Worm (Caenorhabditis elegans) whole organism, L2 larva: ENCODE measurements around the gene T25B2.1.

Experiments used
- C34F6.9 ChIP-seq: fragments of 150-350 bp; optimal IDR thresholded peaks from 2 replicates; lab custom pipeline; 2014; ENCODE audit warnings: missing biosample characterization, missing genetic modification characterization
- F13H6.1 ChIP-seq: sonication (generic microtip); optimal IDR thresholded peaks from 2 replicates; lab custom pipeline; 2016; ENCODE audit warnings: missing genetic modification characterization, missing compliant biosample characterization
- R02D3.7 ChIP-seq: fragments of 150-350 bp; optimal IDR thresholded peaks from 2 replicates; lab custom pipeline; 2014; ENCODE audit warnings: missing biosample characterization, missing genetic modification characterization
- Y55F3AM.14 ChIP-seq: fragments of 200-800 bp; sonication (Bioruptor generic); optimal IDR thresholded peaks from 2 replicates; lab custom pipeline; 2018; ENCODE audit warnings: mild to moderate bottlenecking, missing genetic modification characterization, missing compliant biosample characterization
- ama-1 ChIP-seq: fragments of 150-350 bp; optimal IDR thresholded peaks from 2 replicates; lab custom pipeline; 2018; ENCODE audit warnings: inconsistent platforms
- blmp-1 ChIP-seq: sonication (generic microtip); optimal IDR thresholded peaks from 2 replicates; lab custom pipeline; 2017; ENCODE audit warnings: missing genetic modification characterization, mild to moderate bottlenecking, missing compliant biosample characterization, antibody characterized with exemption, moderate library complexity; ENCODE audit not compliant: insufficient read depth
- ceh-82 ChIP-seq: fragments of 150-350 bp; optimal IDR thresholded peaks from 2 replicates; lab custom pipeline; 2014; ENCODE audit warnings: missing biosample characterization, missing genetic modification characterization
- dmd-4 ChIP-seq: sonication (generic microtip); optimal IDR thresholded peaks from 2 replicates; lab custom pipeline; 2017; ENCODE audit warnings: missing biosample characterization, missing genetic modification characterization
- egl-27 ChIP-seq: sonication (generic microtip); optimal IDR thresholded peaks from 3 replicates; lab custom pipeline; 2017; ENCODE audit warnings: missing biosample characterization, missing genetic modification reagents, missing genetic modification characterization
- elt-1 ChIP-seq: fragments of 150-350 bp; optimal IDR thresholded peaks from 2 replicates; lab custom pipeline; 2014; ENCODE audit warnings: missing biosample characterization, missing genetic modification characterization
- fos-1 ChIP-seq: fragments of 150-350 bp; optimal IDR thresholded peaks from 2 replicates; lab custom pipeline; 2014; ENCODE audit warnings: missing biosample characterization, missing genetic modification characterization
- lin-39 ChIP-seq: fragments of 150-350 bp; optimal IDR thresholded peaks from 2 replicates; lab custom pipeline; 2014; ENCODE audit warnings: missing biosample characterization, missing genetic modification reagents, missing genetic modification characterization
- mab-5 ChIP-seq: fragments of 150-350 bp; optimal IDR thresholded peaks from 2 replicates; lab custom pipeline; 2014; ENCODE audit warnings: missing biosample characterization, missing genetic modification characterization
- mdl-1 ChIP-seq, 2 experiments: fragments of 150-350 bp in 1 of 2; sonication (generic microtip) in 1 of 2; optimal IDR thresholded peaks; 2 replicates each; lab custom pipeline; 2017; ENCODE audit warnings: missing biosample characterization in 2 of 2, missing genetic modification characterization in 2 of 2
- nhr-10 ChIP-seq: sonication (generic microtip); optimal IDR thresholded peaks from 2 replicates; lab custom pipeline; 2017; ENCODE audit warnings: missing biosample characterization, missing genetic modification characterization
- nhr-11 ChIP-seq: fragments of 150-350 bp; optimal IDR thresholded peaks from 2 replicates; lab custom pipeline; 2014; ENCODE audit warnings: missing biosample characterization, missing genetic modification characterization
- nhr-129 ChIP-seq: fragments of 150-350 bp; optimal IDR thresholded peaks from 2 replicates; lab custom pipeline; 2014; ENCODE audit warnings: missing biosample characterization, missing genetic modification characterization
- nhr-21 ChIP-seq: fragments of 150-350 bp; optimal IDR thresholded peaks from 2 replicates; lab custom pipeline; 2014; ENCODE audit warnings: missing biosample characterization, missing genetic modification characterization
- nhr-25 ChIP-seq: fragments of 150-350 bp; sonication (generic microtip); optimal IDR thresholded peaks from 3 replicates; lab custom pipeline; 2014; ENCODE audit warnings: missing biosample characterization, missing genetic modification characterization
- peb-1 ChIP-seq: fragments of 150-350 bp; optimal IDR thresholded peaks from 2 replicates; lab custom pipeline; 2014; ENCODE audit warnings: missing biosample characterization, missing genetic modification characterization
- sem-4 ChIP-seq: fragments of 150-350 bp; optimal IDR thresholded peaks from 2 replicates; lab custom pipeline; 2014; ENCODE audit warnings: missing biosample characterization, missing genetic modification reagents, missing genetic modification characterization
- skn-1 ChIP-seq: sonication (generic microtip); optimal IDR thresholded peaks from 2 replicates; lab custom pipeline; 2017; ENCODE audit warnings: missing biosample characterization, missing genetic modification characterization
- sma-9 ChIP-seq, 2 experiments: fragments of 150-350 bp in 1 of 2; sonication (generic microtip) in 1 of 2; optimal IDR thresholded peaks; 2 replicates each; lab custom pipeline; 2014 to 2016; ENCODE audit warnings: missing genetic modification characterization in 2 of 2, mild to moderate bottlenecking in 1 of 2, missing biosample characterization in 1 of 2, missing compliant biosample characterization in 1 of 2, missing genetic modification reagents in 1 of 2, moderate library complexity in 1 of 2
- unc-39 ChIP-seq: fragments of 150-350 bp; optimal IDR thresholded peaks from 2 replicates; lab custom pipeline; 2014; ENCODE audit warnings: missing biosample characterization, missing genetic modification characterization
- unc-55 ChIP-seq: fragments of 150-350 bp; sonication (generic microtip); optimal IDR thresholded peaks from 3 replicates; lab custom pipeline; 2014; ENCODE audit warnings: missing biosample characterization, missing genetic modification reagents, missing genetic modification characterization
- unc-62 ChIP-seq: fragments of 150-350 bp; optimal IDR thresholded peaks from 2 replicates; lab custom pipeline; 2014; ENCODE audit warnings: missing biosample characterization, missing genetic modification reagents, missing genetic modification characterization
- ztf-1 ChIP-seq: fragments of 200-800 bp; sonication (Bioruptor generic); conservative IDR thresholded peaks from 2 replicates; pipeline ENCODE4 v1.3.6; 2022; ENCODE audit warnings: missing genetic modification characterization, missing compliant biosample characterization
- ztf-4 ChIP-seq: fragments of 150-350 bp; optimal IDR thresholded peaks from 2 replicates; lab custom pipeline; 2014; ENCODE audit warnings: missing biosample characterization, missing genetic modification characterization

T25B2.1 gene

DNA sequence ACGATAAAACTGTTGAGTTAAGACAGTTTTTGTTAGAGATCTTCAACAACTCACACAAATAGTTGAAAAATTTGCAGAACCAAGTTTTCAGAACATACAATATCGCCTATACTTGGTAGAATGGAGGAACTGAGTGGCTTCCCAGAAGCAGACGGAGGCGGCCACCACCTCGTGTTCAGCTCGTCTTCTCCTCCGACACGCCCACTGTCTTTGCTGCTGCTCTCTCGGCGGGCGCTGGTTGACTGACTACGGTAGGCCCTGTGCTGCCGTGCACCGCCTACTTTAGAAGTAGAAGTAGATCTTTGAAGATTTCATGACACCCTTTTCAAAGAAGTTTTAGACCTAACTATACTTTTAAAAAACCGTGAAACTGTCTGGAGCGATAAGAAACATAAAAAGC lies 11.7 kb upstream of the T25B2.1 start:
- no peak for TF ChIP-seq unc-62 (GFP tag; lab: Kevin White, UChicago)
- TF ChIP-seq nhr-25 (tag; lab: Kevin White, UChicago) = no peak

DNA sequence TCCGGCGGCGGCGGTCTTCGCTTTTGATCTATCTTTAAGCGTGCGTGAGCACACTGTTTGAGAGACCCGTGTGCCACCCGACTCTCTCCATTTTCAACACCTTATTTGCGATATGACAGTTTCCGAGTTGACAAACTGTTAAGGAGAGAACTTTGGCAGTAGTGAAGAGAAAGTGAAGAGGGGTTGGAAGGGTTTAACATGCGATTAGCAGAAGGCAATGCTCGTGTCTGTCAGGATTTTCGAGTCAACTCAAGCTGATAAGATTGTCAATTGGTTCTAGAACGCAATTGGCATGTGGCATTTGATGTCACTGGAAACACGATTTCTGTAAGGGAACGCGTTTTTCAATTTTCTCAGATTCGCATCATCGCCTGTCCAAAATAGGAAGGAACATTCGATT lies 6.4 kb upstream of the T25B2.1 start:
- TF ChIP-seq mab-5 (tag; lab: Kevin White, UChicago) (no peak), egl-27 (tag; lab: Kevin White, UChicago) (no peak), ceh-82 (tag; lab: Kevin White, UChicago) (no peak), C34F6.9 (tag; lab: Kevin White, UChicago) (no peak), peb-1 (tag; lab: Kevin White, UChicago) (no peak), unc-62 (GFP tag; lab: Kevin White, UChicago) (no peak), R02D3.7 (tag; lab: Kevin White, UChicago) (no peak), nhr-10 (tag; lab: Kevin White, UChicago) (no peak), lin-39 (tag; lab: Kevin White, UChicago) (no peak)
- TF ChIP-seq, all 48 proteins: peak for 0

DNA sequence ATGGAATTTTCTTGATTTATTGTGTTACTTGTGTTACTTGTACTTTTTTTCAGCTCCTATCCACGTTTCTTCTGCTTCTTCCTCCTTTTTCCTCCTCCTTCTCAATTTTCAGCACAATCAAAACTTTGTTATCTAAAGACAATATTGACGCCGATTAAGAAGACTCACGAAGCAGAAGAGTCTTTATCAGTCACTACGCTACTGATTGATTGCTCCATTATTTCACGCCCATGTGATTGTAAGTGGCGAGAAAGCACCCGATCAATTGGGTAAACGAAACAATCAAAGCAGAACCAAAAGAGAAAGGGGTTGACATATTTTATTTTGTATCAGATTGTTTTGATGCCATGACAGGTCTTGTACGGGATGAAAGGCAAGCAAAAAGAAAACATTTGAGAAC lies 4.5 kb upstream of the T25B2.1 start, which contains the start of gene T25B2.2:
Gene T25B2.2, plus strand, starts transcription at position 392 of the 400 bp plus-strand sequence.
- TF ChIP-seq F13H6.1 (tag; lab: Kevin White, UChicago) = no peak
- peak; percentile 65 for TF ChIP-seq fos-1 (tag; lab: Kevin White, UChicago)
- no peak for TF ChIP-seq nhr-129 (tag; lab: Kevin White, UChicago)

DNA sequence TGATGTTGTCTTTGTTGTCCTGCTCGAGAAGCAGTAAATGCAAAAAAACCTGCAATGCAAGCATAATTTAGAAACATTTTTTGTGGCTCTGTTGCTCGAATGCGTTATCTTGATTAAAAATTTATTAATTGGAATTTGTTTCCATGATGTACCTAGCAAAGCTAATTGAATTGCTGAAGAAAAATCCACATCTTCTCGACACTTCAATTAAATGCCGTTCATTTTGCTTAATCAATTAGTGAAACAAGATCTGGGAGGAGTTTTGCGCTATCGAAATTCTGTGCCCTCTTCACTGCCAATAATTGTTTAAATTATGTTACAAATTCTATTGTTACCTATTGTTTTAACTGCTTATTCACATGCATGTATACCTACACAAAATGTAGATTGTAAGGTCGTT lies 2.1 kb downstream of the T25B2.1 start, which contains the start of gene T25B2.3:
Gene T25B2.3, plus strand, starts transcription at position 301 of the 400 bp plus-strand sequence.
- TF ChIP-seq skn-1 (tag; lab: Kevin White, UChicago) = no peak

DNA sequence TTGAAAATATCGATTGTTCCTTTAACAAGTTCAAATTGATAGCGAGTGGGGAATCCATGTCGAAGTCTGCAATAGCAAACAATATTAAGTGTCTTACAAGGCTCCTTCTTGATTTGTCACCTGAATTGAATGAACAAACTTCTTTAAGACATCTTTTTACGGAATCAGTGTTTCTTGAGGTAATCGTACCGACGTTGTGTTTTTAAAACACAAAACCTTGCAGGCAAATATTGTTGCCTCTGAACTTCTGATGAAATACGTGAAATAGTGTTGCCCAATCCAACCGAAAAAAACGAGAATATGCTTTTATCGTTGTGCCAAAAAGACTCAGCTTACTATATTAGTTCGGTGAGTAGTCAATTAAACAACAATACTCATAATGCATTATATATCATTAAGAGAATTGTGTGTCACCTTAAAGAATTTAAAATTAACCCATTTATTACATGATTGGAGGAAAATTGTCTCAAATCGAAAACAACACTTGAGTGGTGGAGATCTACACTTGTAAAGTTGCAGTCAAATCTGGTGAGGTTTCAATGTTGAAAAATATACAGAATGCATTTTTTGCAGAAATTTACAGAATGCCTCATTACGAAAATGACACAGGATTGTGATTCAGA lies 4.3 kb downstream of the T25B2.1 start, which contains the start of the genes T25B2.4 and T13C5.3:
Gene T25B2.4, plus strand, starts transcription at position 301 of the 623 bp plus-strand sequence.
Gene T13C5.3, plus strand, starts transcription at position 573 of the 623 bp plus-strand sequence.
- TF ChIP-seq nhr-129 (tag; lab: Kevin White, UChicago) (no peak), nhr-10 (tag; lab: Kevin White, UChicago) (no peak), egl-27 (tag; lab: Kevin White, UChicago) (no peak), ceh-82 (tag; lab: Kevin White, UChicago) (no peak), peb-1 (tag; lab: Kevin White, UChicago) (no peak), unc-39 (tag; lab: Kevin White, UChicago) (no peak), sma-9 (GFP tag; optimal IDR thresholded peaks at IDR 0.05; lab: Kevin White, UChicago) (no peak), sma-9 (tag; optimal IDR thresholded peaks at IDR 0.05; lab: Kevin White, UChicago) (no peak), elt-1 (tag; lab: Kevin White, UChicago) (no peak)

DNA sequence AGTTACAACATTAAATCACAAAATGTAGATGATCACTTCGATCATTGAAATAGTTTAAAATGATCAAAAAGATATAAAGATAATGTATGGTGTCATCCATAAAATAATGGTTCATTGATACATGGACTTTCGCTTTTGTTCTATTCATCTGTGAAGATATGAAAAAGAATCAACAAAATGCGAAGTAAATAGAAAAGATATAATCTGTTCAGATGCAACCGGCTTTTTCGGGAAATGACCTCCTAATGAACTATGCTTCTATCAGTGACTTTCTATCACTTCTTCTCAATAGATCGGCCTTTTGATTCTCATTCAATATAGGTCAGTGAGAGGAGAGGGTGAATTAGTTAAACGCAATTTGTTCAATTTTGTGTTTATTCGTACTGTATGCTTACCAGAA lies 5.2 kb downstream of the T25B2.1 start:
- TF ChIP-seq R02D3.7 (tag; lab: Kevin White, UChicago) (no peak), blmp-1 (peak; percentile 46), ztf-4 (tag; lab: Kevin White, UChicago) (no peak), lin-39 (tag; lab: Kevin White, UChicago) (no peak), nhr-21 (tag; lab: Kevin White, UChicago) (peak; percentile 69), peb-1 (tag; lab: Kevin White, UChicago) (no peak), ama-1 (no peak), Y55F3AM.14 (GFP tag; lab: Kevin White, UChicago) (no peak), elt-1 (tag; lab: Kevin White, UChicago) (no peak), ztf-1 (GFP tag; lab: Robert Waterston, UW) (no peak), nhr-10 (tag; lab: Kevin White, UChicago) (no peak), dmd-4 (tag; lab: Kevin White, UChicago) (no peak), unc-55 (GFP tag; lab: Kevin White, UChicago) (no peak), sem-4 (tag; lab: Kevin White, UChicago) (no peak)

DNA sequence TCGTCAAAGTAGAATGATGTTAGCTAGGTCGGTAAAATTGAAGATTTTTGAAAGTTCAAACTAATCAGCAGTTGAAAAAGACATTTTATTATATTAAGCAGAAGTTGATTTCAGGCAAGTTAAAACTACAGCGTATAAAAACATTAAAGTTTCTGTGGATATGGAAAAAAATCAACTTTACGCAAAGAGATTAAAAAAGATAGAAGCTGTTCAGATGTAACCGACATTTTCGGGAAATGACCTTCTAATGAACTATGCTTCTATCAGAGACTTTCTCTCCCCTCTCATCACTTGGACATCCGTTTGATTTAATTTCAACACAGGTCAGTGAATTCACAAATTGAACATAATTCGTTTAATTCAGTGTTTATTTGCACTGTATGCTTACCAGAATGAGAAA lies 6.5 kb downstream of the T25B2.1 start, which contains the start of gene T13C5.7:
Gene T13C5.7, plus strand, starts transcription at position 301 of the 400 bp plus-strand sequence.
- TF ChIP-seq skn-1 (tag; lab: Kevin White, UChicago) (no peak), nhr-11 (tag; lab: Kevin White, UChicago) (no peak), ceh-82 (tag; lab: Kevin White, UChicago) (no peak), unc-55 (GFP tag; lab: Kevin White, UChicago) (no peak), mdl-1 (tag; optimal IDR thresholded peaks at IDR 0.05; lab: Kevin White, UChicago) (no peak), lin-39 (tag; lab: Kevin White, UChicago) (no peak), Y55F3AM.14 (GFP tag; lab: Kevin White, UChicago) (no peak), nhr-10 (tag; lab: Kevin White, UChicago) (no peak)
